Worm (Caenorhabditis elegans) whole organism, young adult: ENCODE data around the gene Y73B6BL.31.

ENCODE experiments used
- B0019.2 ChIP-seq: fragments of 200-800 bp; sonication (Bioruptor generic); conservative IDR thresholded peaks from 2 replicates; pipeline ENCODE4 v1.3.6; 2022; ENCODE audit warnings: missing genetic modification reagents, missing genetic modification characterization, missing compliant biosample characterization
- B0261.1 ChIP-seq: sonication (generic microtip); optimal IDR thresholded peaks from 2 replicates; lab custom pipeline; 2016; ENCODE audit warnings: mild to moderate bottlenecking, missing genetic modification characterization, moderate library complexity, missing compliant biosample characterization
- F23B12.7 ChIP-seq: sonication (generic microtip); optimal IDR thresholded peaks from 2 replicates; lab custom pipeline; 2017; ENCODE audit warnings: missing genetic modification characterization, mild to moderate bottlenecking, missing compliant biosample characterization, antibody characterized with exemption, moderate library complexity; ENCODE audit not compliant: insufficient read depth
- F33H1.4 ChIP-seq: fragments of 200-800 bp; sonication (Bioruptor generic); IDR thresholded peaks from 2 replicates; pipeline ENCODE4 v1.3.6; 2022; ENCODE audit warnings: missing genetic modification reagents, missing genetic modification characterization, missing compliant biosample characterization
- F52B5.7 ChIP-seq: sonication (generic microtip); optimal IDR thresholded peaks from 2 replicates; lab custom pipeline; 2016; ENCODE audit warnings: mild to moderate bottlenecking, missing genetic modification characterization, missing compliant biosample characterization
- F57C9.4 ChIP-seq: sonication (generic microtip); optimal IDR thresholded peaks from 2 replicates; lab custom pipeline; 2017; ENCODE audit warnings: mild to moderate bottlenecking, missing genetic modification characterization, missing compliant biosample characterization
- T07F8.4 ChIP-seq: sonication (generic microtip); optimal IDR thresholded peaks from 2 replicates; lab custom pipeline; 2016; ENCODE audit warnings: mild to moderate bottlenecking, missing genetic modification characterization, moderate library complexity, missing compliant biosample characterization
- T26A5.8 ChIP-seq: sonication (generic microtip); optimal IDR thresholded peaks from 2 replicates; lab custom pipeline; 2016; ENCODE audit warnings: missing genetic modification characterization, missing compliant biosample characterization
- Y53F4B.3 ChIP-seq: fragments of 200-800 bp; sonication (Bioruptor generic); IDR thresholded peaks from 2 replicates; pipeline ENCODE4 v1.3.6; 2022; ENCODE audit warnings: missing genetic modification reagents, missing genetic modification characterization, missing compliant biosample characterization
- Y67H2A.10 ChIP-seq: fragments of 200-800 bp; sonication (Bioruptor generic); conservative IDR thresholded peaks from 2 replicates; pipeline ENCODE4 v1.3.6; 2022; ENCODE audit warnings: missing genetic modification reagents, missing genetic modification characterization, missing compliant biosample characterization
- Y79H2A.3 ChIP-seq: fragments of 200-800 bp; sonication (Bioruptor generic); conservative IDR thresholded peaks from 2 replicates; pipeline ENCODE4 v1.3.6; 2022; ENCODE audit warnings: missing genetic modification reagents, missing genetic modification characterization, missing compliant biosample characterization
- ama-1 ChIP-seq, 3 experiments: fragments of 150-350 bp in 1 of 3; sonication (generic microtip) in 2 of 3; optimal IDR thresholded peaks; 2 replicates each; lab custom pipeline; 2014 to 2018; ENCODE audit warnings: missing biosample characterization in 2 of 3, missing genetic modification characterization in 2 of 3, missing genetic modification reagents in 2 of 3
- aptf-2 ChIP-seq: fragments of 200-800 bp; sonication (Bioruptor generic); conservative IDR thresholded peaks from 2 replicates; pipeline ENCODE4 v1.3.6; 2022; ENCODE audit warnings: missing genetic modification reagents, missing genetic modification characterization, missing compliant biosample characterization
- atf-7 ChIP-seq: sonication (generic microtip); optimal IDR thresholded peaks from 2 replicates; lab custom pipeline; 2017; ENCODE audit warnings: mild to moderate bottlenecking, missing genetic modification characterization, missing compliant biosample characterization
- attf-5 ChIP-seq: fragments of 200-800 bp; sonication (Bioruptor generic); optimal IDR thresholded peaks from 2 replicates; lab custom pipeline; 2018; ENCODE audit warnings: mild to moderate bottlenecking, missing genetic modification characterization, missing compliant biosample characterization
- bed-1 ChIP-seq: fragments of 200-800 bp; sonication (Bioruptor generic); IDR thresholded peaks from 2 replicates; pipeline ENCODE4 v1.3.6; 2022; ENCODE audit warnings: missing genetic modification reagents, missing genetic modification characterization, missing compliant biosample characterization
- ccch-3 ChIP-seq: fragments of 200-800 bp; sonication (Bioruptor generic); optimal IDR thresholded peaks from 2 replicates; lab custom pipeline; 2018; ENCODE audit warnings: mild to moderate bottlenecking, missing genetic modification characterization, missing compliant biosample characterization
- cebp-2 ChIP-seq: fragments of 200-800 bp; sonication (Bioruptor generic); IDR thresholded peaks from 2 replicates; pipeline ENCODE4 v1.3.6; 2022; ENCODE audit warnings: missing genetic modification characterization, missing compliant biosample characterization
- ceh-27 ChIP-seq: fragments of 200-800 bp; sonication (Bioruptor generic); optimal IDR thresholded peaks from 2 replicates; lab custom pipeline; 2018; ENCODE audit warnings: mild to moderate bottlenecking, missing genetic modification characterization, moderate library complexity, missing compliant biosample characterization
- ceh-40 ChIP-seq: fragments of 200-800 bp; sonication (Bioruptor generic); IDR thresholded peaks from 2 replicates; pipeline ENCODE4 v1.3.6; 2022; ENCODE audit warnings: missing genetic modification characterization, missing compliant biosample characterization
- ceh-58 ChIP-seq: fragments of 200-800 bp; sonication (Bioruptor generic); IDR thresholded peaks from 2 replicates; pipeline ENCODE4 v1.3.6; 2022; ENCODE audit warnings: missing genetic modification characterization, missing compliant biosample characterization
- ekl-4 ChIP-seq: fragments of 200-800 bp; sonication (Bioruptor generic); IDR thresholded peaks from 2 replicates; pipeline ENCODE4 v1.3.6; 2022; ENCODE audit warnings: missing genetic modification reagents, missing genetic modification characterization, missing compliant biosample characterization
- fkh-3 ChIP-seq: sonication (generic microtip); optimal IDR thresholded peaks from 2 replicates; lab custom pipeline; 2016; ENCODE audit warnings: mild to moderate bottlenecking, missing genetic modification characterization, missing compliant biosample characterization
- gei-17 ChIP-seq: fragments of 200-800 bp; sonication (Bioruptor generic); optimal IDR thresholded peaks from 2 replicates; lab custom pipeline; 2018; ENCODE audit warnings: mild to moderate bottlenecking, missing genetic modification characterization, missing compliant biosample characterization
- hsf-1 ChIP-seq: fragments of 200-800 bp; sonication (Bioruptor generic); IDR thresholded peaks from 2 replicates; pipeline ENCODE4 v1.3.6; 2022; ENCODE audit warnings: missing genetic modification reagents, missing genetic modification characterization, missing compliant biosample characterization
- lin-26 ChIP-seq: fragments of 200-800 bp; sonication (Bioruptor generic); IDR thresholded peaks from 2 replicates; pipeline ENCODE4 v1.3.6; 2022; ENCODE audit warnings: missing genetic modification reagents, missing genetic modification characterization, missing compliant biosample characterization
- lin-35 ChIP-seq, 3 experiments: fragments of 150-350 bp in 2 of 3; sonication (generic microtip) in 1 of 3; optimal IDR thresholded peaks; 2 replicates each; lab custom pipeline; 2014 to 2018; ENCODE audit warnings: missing biosample characterization in 3 of 3, missing genetic modification characterization in 3 of 3, missing genetic modification reagents in 3 of 3
- lin-54 ChIP-seq: fragments of 200-800 bp; sonication (Bioruptor generic); optimal IDR thresholded peaks from 2 replicates; lab custom pipeline; 2018; ENCODE audit warnings: mild to moderate bottlenecking, missing genetic modification characterization, missing compliant biosample characterization
- madf-8 ChIP-seq: fragments of 200-800 bp; sonication (Bioruptor generic); conservative IDR thresholded peaks from 2 replicates; pipeline ENCODE4 v1.3.6; 2022; ENCODE audit warnings: missing genetic modification reagents, missing genetic modification characterization, missing compliant biosample characterization
- mel-28 ChIP-seq: sonication (generic microtip); optimal IDR thresholded peaks from 2 replicates; lab custom pipeline; 2016; ENCODE audit warnings: borderline replicate concordance, mild to moderate bottlenecking, missing genetic modification characterization, missing compliant biosample characterization
- mes-4 ChIP-seq: sonication (generic microtip); optimal IDR thresholded peaks from 2 replicates; lab custom pipeline; 2016; ENCODE audit warnings: missing genotype, missing genetic modification characterization, missing compliant biosample characterization
- nfya-1 ChIP-seq: sonication (generic microtip); optimal IDR thresholded peaks from 2 replicates; lab custom pipeline; 2017; ENCODE audit warnings: antibody characterized with exemption, missing compliant biosample characterization, missing genetic modification characterization, borderline replicate concordance; ENCODE audit not compliant: insufficient read depth
- nhr-179 ChIP-seq: sonication (generic microtip); optimal IDR thresholded peaks from 2 replicates; lab custom pipeline; 2016; ENCODE audit warnings: mild to moderate bottlenecking, missing genetic modification characterization, missing compliant biosample characterization
- nhr-80 ChIP-seq: sonication (generic microtip); optimal IDR thresholded peaks from 2 replicates; lab custom pipeline; 2016; ENCODE audit warnings: missing genetic modification characterization, missing compliant biosample characterization
- rec-8 ChIP-seq, 2 experiments: sonication (generic microtip); optimal IDR thresholded peaks; 2 replicates each; lab custom pipeline; 2016; ENCODE audit warnings: mild to moderate bottlenecking in 2 of 2, missing genetic modification characterization in 2 of 2, missing genetic modification reagents in 2 of 2, missing genotype in 2 of 2, missing biosample characterization in 1 of 2, missing compliant biosample characterization in 1 of 2, moderate library complexity in 1 of 2
- snpc-1.3 ChIP-seq: sonication (generic microtip); optimal IDR thresholded peaks from 2 replicates; lab custom pipeline; 2017; ENCODE audit warnings: missing genetic modification characterization, mild to moderate bottlenecking, missing compliant biosample characterization, antibody characterized with exemption, moderate library complexity, missing genotype, missing genetic modification reagents; ENCODE audit not compliant: insufficient read depth
- snpc-4 ChIP-seq, 5 experiments: fragments of 150-350 bp in 1 of 5; sonication (generic microtip) in 4 of 5; optimal IDR thresholded peaks; 2 replicates each; lab custom pipeline; 2014 to 2018; ENCODE audit warnings: missing genetic modification characterization in 5 of 5, missing biosample characterization in 3 of 5, antibody characterized with exemption in 2 of 5, mild to moderate bottlenecking in 2 of 5, missing compliant biosample characterization in 2 of 5, missing genotype in 2 of 5, moderate library complexity in 2 of 5, missing genetic modification reagents in 1 of 5
- somi-1 ChIP-seq: fragments of 200-800 bp; sonication (Bioruptor generic); optimal IDR thresholded peaks from 2 replicates; lab custom pipeline; 2018; ENCODE audit warnings: mild to moderate bottlenecking, missing genetic modification characterization, missing compliant biosample characterization
- sptf-2 ChIP-seq: fragments of 200-800 bp; sonication (Bioruptor generic); optimal IDR thresholded peaks from 2 replicates; lab custom pipeline; 2018; ENCODE audit warnings: mild to moderate bottlenecking, missing genetic modification characterization, missing compliant biosample characterization
- tbp1 ChIP-seq: fragments of 200-800 bp; sonication (Bioruptor generic); optimal IDR thresholded peaks from 2 replicates; lab custom pipeline; 2018; ENCODE audit warnings: mild to moderate bottlenecking, missing genetic modification characterization, missing compliant biosample characterization
- zim-3 ChIP-seq: sonication (generic microtip); optimal IDR thresholded peaks from 2 replicates; lab custom pipeline; 2017; ENCODE audit warnings: mild to moderate bottlenecking, missing genetic modification characterization, moderate library complexity, missing compliant biosample characterization
- ztf-25 ChIP-seq: fragments of 200-800 bp; sonication (Bioruptor generic); IDR thresholded peaks from 2 replicates; pipeline ENCODE4 v1.3.6; 2022; ENCODE audit warnings: missing genetic modification reagents, missing genetic modification characterization, missing compliant biosample characterization
- ztf-3 ChIP-seq: fragments of 200-800 bp; sonication (Bioruptor generic); optimal IDR thresholded peaks from 2 replicates; lab custom pipeline; 2018; ENCODE audit warnings: mild to moderate bottlenecking, missing genetic modification characterization, missing compliant biosample characterization
- ztf-6 ChIP-seq: fragments of 200-800 bp; sonication (Bioruptor generic); IDR thresholded peaks from 2 replicates; pipeline ENCODE4 v1.3.6; 2022; ENCODE audit warnings: missing genetic modification reagents, missing genetic modification characterization, missing compliant biosample characterization

The Y73B6BL.31 gene

ce11 chrIV:6491915-6492314 is 50.2 kb downstream of the Y73B6BL.31 start:
- TF ChIP-seq Y79H2A.3 (GFP tag; lab: Robert Waterston, UW) (no peak), attf-5 (GFP tag; lab: Kevin White, UChicago) (no peak), zim-3 (no peak), F52B5.7 (tag; lab: Kevin White, UChicago) (no peak), lin-54 (GFP tag; lab: Kevin White, UChicago) (no peak), mes-4 (tag; lab: Kevin White, UChicago) (no peak), bed-1 (GFP tag; lab: Robert Waterston, UW) (no peak), F33H1.4 (GFP tag; lab: Robert Waterston, UW) (no peak), nhr-80 (tag; lab: Kevin White, UChicago) (no peak), fkh-3 (tag; lab: Kevin White, UChicago) (no peak), Y67H2A.10 (GFP tag; lab: Robert Waterston, UW) (no peak), madf-8 (GFP tag; lab: Robert Waterston, UW) (no peak), ceh-58 (GFP tag; lab: Robert Waterston, UW) (no peak), F23B12.7 (no peak), ekl-4 (GFP tag; lab: Robert Waterston, UW) (no peak), F57C9.4 (tag; lab: Kevin White, UChicago) (no peak), nfya-1 (tag; lab: Kevin White, UChicago) (no peak), lin-26 (no peak), tbp1 (no peak)

- no peak for TF ChIP-seq F52B5.7 (tag; lab: Kevin White, UChicago)
- no peak for TF ChIP-seq snpc-4 (GFP tag; optimal IDR thresholded peaks at IDR 0.05; lab: Kevin White, UChicago)
- no peak for TF ChIP-seq snpc-4 (tag; optimal IDR thresholded peaks at IDR 0.05; lab: Kevin White, UChicago)
- TF ChIP-seq aptf-2, result no peak
- TF ChIP-seq T07F8.4 (tag; lab: Kevin White, UChicago), result no peak
- no peak for TF ChIP-seq gei-17 (GFP tag; lab: Kevin White, UChicago)
- TF ChIP-seq sptf-2 (GFP tag; lab: Kevin White, UChicago), result no peak
- no peak for TF ChIP-seq ztf-6 (GFP tag; lab: Robert Waterston, UW)
- no peak for TF ChIP-seq atf-7 (tag; lab: Kevin White, UChicago)
- TF ChIP-seq ceh-27 (GFP tag; lab: Kevin White, UChicago), result no peak
- no peak for TF ChIP-seq rec-8 (tag; optimal IDR thresholded peaks at IDR 0.05; lab: Kevin White, UChicago)
- TF ChIP-seq ceh-40 (GFP tag; lab: Robert Waterston, UW), result no peak
- no peak for TF ChIP-seq somi-1 (GFP tag; lab: Kevin White, UChicago)
- TF ChIP-seq nfya-1 (tag; lab: Kevin White, UChicago), result no peak
- TF ChIP-seq B0261.1 (tag; lab: Kevin White, UChicago), result no peak
- no peak for TF ChIP-seq Y67H2A.10 (GFP tag; lab: Robert Waterston, UW)
- TF ChIP-seq nhr-179, result no peak
- no peak for TF ChIP-seq cebp-2 (GFP tag; lab: Robert Waterston, UW)
- TF ChIP-seq snpc-1.3 (tag; lab: Kevin White, UChicago), result no peak
Observed at ce11 chrIV:6493299-6493698, 51.6 kb downstream of the Y73B6BL.31 start, which contains the start of gene Y73B6BL.44. TSS of gene Y73B6BL.44 (plus strand) at chrIV:6493599.

ce11 chrIV:6496103-6496502 is 54.4 kb downstream of the Y73B6BL.31 start:
- TF ChIP-seq B0019.2 (GFP tag; lab: Robert Waterston, UW), result no peak
- no peak for TF ChIP-seq ama-1 (optimal IDR thresholded peaks at IDR 0.05; lab: Kevin White, UChicago)
- TF ChIP-seq ama-1 (GFP tag; optimal IDR thresholded peaks at IDR 0.05; lab: Kevin White, UChicago), result no peak
- no peak for TF ChIP-seq T07F8.4 (tag; lab: Kevin White, UChicago)
- no peak for TF ChIP-seq ztf-25 (GFP tag; lab: Robert Waterston, UW)
- TF ChIP-seq ceh-40 (GFP tag; lab: Robert Waterston, UW), result no peak
- TF ChIP-seq Y53F4B.3 (GFP tag; lab: Robert Waterston, UW), result no peak
- no peak for TF ChIP-seq ccch-3
- no peak for TF ChIP-seq snpc-4 (GFP tag; optimal IDR thresholded peaks at IDR 0.05; lab: Kevin White, UChicago)
- TF ChIP-seq snpc-4 (tag; optimal IDR thresholded peaks at IDR 0.05; lab: Kevin White, UChicago), result no peak
- no peak for TF ChIP-seq T26A5.8 (tag; lab: Kevin White, UChicago)
- TF ChIP-seq atf-7 (tag; lab: Kevin White, UChicago), result no peak
- TF ChIP-seq mel-28, result no peak
- TF ChIP-seq ztf-3 (GFP tag; lab: Kevin White, UChicago), result no peak
- TF ChIP-seq lin-35 (GFP tag; optimal IDR thresholded peaks at IDR 0.05; lab: Kevin White, UChicago), result no peak
- no peak for TF ChIP-seq hsf-1 (GFP tag; lab: Robert Waterston, UW)
